Fruit fly (Drosophila melanogaster): ENCODE results near the gene ase.
A peak's percentile ranks its signal among the peaks of the same experiment; 100 is the strongest.

The ase gene

DNA sequence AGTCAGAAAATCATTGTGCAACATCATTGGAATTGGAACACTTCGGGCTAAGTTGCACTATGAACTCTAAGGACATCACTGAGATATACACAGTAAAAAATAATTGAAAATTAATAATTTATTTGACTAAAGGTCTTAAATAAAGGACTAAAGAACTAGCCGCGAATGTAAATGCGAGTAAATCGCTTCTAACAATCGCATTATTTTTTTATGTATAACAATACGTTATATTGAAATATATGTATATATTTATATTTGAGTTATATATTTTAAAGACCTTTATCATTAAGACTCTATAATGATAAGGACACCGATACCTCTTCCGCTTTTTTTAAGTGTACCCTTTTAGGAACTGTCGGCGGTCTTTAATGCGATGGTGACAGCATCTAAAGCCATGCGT lies 46.2 kb upstream of the ase start (continued):
- TF ChIP-seq CG18262 (tag; optimal IDR thresholded peaks at IDR 0.05) (peak; percentile 25), CG1832 (GFP tag; optimal IDR thresholded peaks at IDR 0.05) (no peak), E2f2 (GFP tag; IDR thresholded peaks at IDR 0.05) (no peak), row (GFP tag; IDR thresholded peaks at IDR 0.05) (no peak), knrl (GFP tag; IDR thresholded peaks at IDR 0.05; ENCODE audit: partially characterized antibody) (no peak), CG4360 (GFP tag; IDR thresholded peaks at IDR 0.05) (no peak), CG16813 (GFP tag; IDR thresholded peaks at IDR 0.05; ENCODE audit: partially characterized antibody) (no peak), CG18764 (GFP tag; optimal IDR thresholded peaks at IDR 0.05) (no peak), stc (GFP tag; IDR thresholded peaks at IDR 0.05) (no peak), CG11085 (GFP tag; IDR thresholded peaks at IDR 0.05) (no peak), caup (GFP tag; optimal IDR thresholded peaks at IDR 0.05; ENCODE audit: severe bottlenecking) (no peak), gcm2 (GFP tag; optimal IDR thresholded peaks at IDR 0.05) (no peak), CG2129 (GFP tag; IDR thresholded peaks at IDR 0.05; ENCODE audit: partially characterized antibody) (no peak), Usf (GFP tag; optimal IDR thresholded peaks at IDR 0.05) (no peak), D19A (tag; optimal IDR thresholded peaks at IDR 0.05) (no peak), CG10979 (tag; optimal IDR thresholded peaks at IDR 0.05) (peak; percentile 35), CG11504 (tag; optimal IDR thresholded peaks at IDR 0.05) (no peak), Tbp (GFP tag; optimal IDR thresholded peaks at IDR 0.05) (no peak), CG11723 (GFP tag; optimal IDR thresholded peaks at IDR 0.05) (no peak), Ssrp (tag; optimal IDR thresholded peaks at IDR 0.05) (no peak), grn (GFP tag; optimal IDR thresholded peaks at IDR 0.05) (no peak), CG3163 (GFP tag; optimal IDR thresholded peaks at IDR 0.05) (no peak), onecut (GFP tag; IDR thresholded peaks at IDR 0.05) (no peak), pan (optimal IDR thresholded peaks at IDR 0.05) (no peak), pan (GFP tag; optimal IDR thresholded peaks at IDR 0.05 in 1 of 2, IDR thresholded peaks at IDR 0.05 in 1 of 2) (no peak), so (GFP tag; IDR thresholded peaks at IDR 0.05) (no peak), CG10654 (GFP tag; optimal IDR thresholded peaks at IDR 0.05) (no peak), ewg (GFP tag; optimal IDR thresholded peaks at IDR 0.05) (no peak), CG10431 (GFP tag; optimal IDR thresholded peaks at IDR 0.05) (no peak), CG9727 (GFP tag; optimal IDR thresholded peaks at IDR 0.05) (peak; percentile 36), CG2889 (GFP tag; IDR thresholded peaks at IDR 0.05) (no peak), nmo (GFP tag; optimal IDR thresholded peaks at IDR 0.05) (no peak), Gsc (GFP tag; IDR thresholded peaks at IDR 0.05) (no peak), btn (GFP tag; optimal IDR thresholded peaks at IDR 0.05) (no peak), Camta (GFP tag; optimal IDR thresholded peaks at IDR 0.05) (no peak), sens (GFP tag) (peak; percentile 5), lilli (GFP tag; optimal IDR thresholded peaks at IDR 0.05) (no peak), mirr (GFP tag; optimal IDR thresholded peaks at IDR 0.05) (no peak), CG15696 (tag; optimal IDR thresholded peaks at IDR 0.05) (peak; percentile 63), CG17361 (GFP tag; IDR thresholded peaks at IDR 0.05) (0 out of 3 replicates have a peak, but pooled peaks have one; percentile 14), CG14710 (tag; optimal IDR thresholded peaks at IDR 0.05) (peak; percentile 24), Vsx1 (GFP tag; optimal IDR thresholded peaks at IDR 0.05) (no peak), sens-2 (GFP tag; IDR thresholded peaks at IDR 0.05) (no peak), Dref (GFP tag; IDR thresholded peaks at IDR 0.05) (no peak), her (GFP tag; optimal IDR thresholded peaks at IDR 0.05) (no peak), CG15073 (GFP tag; optimal IDR thresholded peaks at IDR 0.05) (no peak), CG7745 (tag; optimal IDR thresholded peaks at IDR 0.05) (no peak), Xrp1 (GFP tag; IDR thresholded peaks at IDR 0.05) (no peak), zen (tag; optimal IDR thresholded peaks at IDR 0.05) (peak; percentile 49), wor (GFP tag; IDR thresholded peaks at IDR 0.05) (no peak), CG10321 (GFP tag; IDR thresholded peaks at IDR 0.05) (no peak), CG17385 (GFP tag; optimal IDR thresholded peaks at IDR 0.05) (no peak), ac (GFP tag; optimal IDR thresholded peaks at IDR 0.05) (no peak)

Measured in whole organism, embryonic.